Worm (Caenorhabditis elegans) whole organism, L1 larva: ENCODE data around the gene flh-1.

Experiments used
- C16A3.4 ChIP-seq: fragments of 150-350 bp; optimal IDR thresholded peaks from 2 replicates; lab custom pipeline; 2014; ENCODE audit warnings: missing biosample characterization, missing genetic modification characterization
- C34B4.2 ChIP-seq: sonication (generic microtip); optimal IDR thresholded peaks from 2 replicates; lab custom pipeline; 2017; ENCODE audit warnings: mild to moderate bottlenecking, missing genetic modification characterization, missing compliant biosample characterization
- ceh-8 ChIP-seq: fragments of 200-800 bp; sonication (Bioruptor generic); optimal IDR thresholded peaks from 2 replicates; lab custom pipeline; 2018; ENCODE audit warnings: mild to moderate bottlenecking, missing genetic modification characterization, moderate library complexity, missing compliant biosample characterization
- dpl-1 ChIP-seq, 3 experiments: fragments of 150-350 bp in 2 of 3; sonication (generic microtip) in 1 of 3; optimal IDR thresholded peaks; 2 replicates each; lab custom pipeline; 2014 to 2017; ENCODE audit warnings: missing biosample characterization in 3 of 3, missing genetic modification characterization in 3 of 3, missing genetic modification reagents in 3 of 3
- efl-1 ChIP-seq, 4 experiments: fragments of 150-350 bp; optimal IDR thresholded peaks in 3 of 4; peaks in 1 of 4; 1 replicate in 1 of 4; 2 replicates in 3 of 4; lab custom pipeline; 2014; ENCODE audit warnings: missing biosample characterization in 2 of 4, missing genetic modification characterization in 2 of 4, missing genetic modification reagents in 2 of 4
- elt-3 ChIP-seq, 6 experiments: fragments of 150-350 bp in 1 of 6; sonication (generic microtip); optimal IDR thresholded peaks; 2 replicates each; lab custom pipeline; 2017 to 2018; ENCODE audit warnings: missing biosample characterization in 6 of 6, missing genetic modification characterization in 6 of 6, inconsistent platforms in 1 of 6
- hlh-17 ChIP-seq: fragments of 200-800 bp; sonication (Bioruptor generic); optimal IDR thresholded peaks from 2 replicates; lab custom pipeline; 2018; ENCODE audit warnings: missing genetic modification characterization, mild to moderate bottlenecking, missing compliant biosample characterization, moderate library complexity, borderline replicate concordance
- nhr-11 ChIP-seq: fragments of 150-350 bp; optimal IDR thresholded peaks from 2 replicates; lab custom pipeline; 2014; ENCODE audit warnings: missing biosample characterization, missing genetic modification characterization
- nhr-237 ChIP-seq: fragments of 150-350 bp; optimal IDR thresholded peaks from 2 replicates; lab custom pipeline; 2014; ENCODE audit warnings: missing biosample characterization, missing genetic modification characterization
- pqm-1 ChIP-seq: sonication (generic microtip); optimal IDR thresholded peaks from 3 replicates; lab custom pipeline; 2017; ENCODE audit warnings: missing biosample characterization, missing genetic modification characterization
- tbx-2 ChIP-seq: sonication (generic microtip); optimal IDR thresholded peaks from 2 replicates; lab custom pipeline; 2016; ENCODE audit warnings: missing genetic modification characterization, missing compliant biosample characterization
- unc-62 ChIP-seq: fragments of 150-350 bp; optimal IDR thresholded peaks from 2 replicates; lab custom pipeline; 2014; ENCODE audit warnings: missing biosample characterization, missing genetic modification reagents, missing genetic modification characterization

- no peak for TF ChIP-seq nhr-237 (tag; lab: Kevin White, UChicago)
- TF ChIP-seq unc-62 = no peak
- TF ChIP-seq ceh-8 (GFP tag; lab: Kevin White, UChicago) = no peak
- TF ChIP-seq efl-1 (optimal IDR thresholded peaks at IDR 0.05; lab: Kevin White, UChicago) = no peak
- no peak for TF ChIP-seq efl-1 (GFP tag; optimal IDR thresholded peaks at IDR 0.05 in 1 of 2; lab: Kevin White, UChicago)
- TF ChIP-seq hlh-17 (GFP tag; lab: Kevin White, UChicago) = no peak
- no peak for TF ChIP-seq pqm-1 (tag; lab: Kevin White, UChicago)
- TF ChIP-seq tbx-2 (tag; lab: Kevin White, UChicago) = no peak
- no peak for TF ChIP-seq dpl-1 (GFP tag; optimal IDR thresholded peaks at IDR 0.05; lab: Kevin White, UChicago)
- TF ChIP-seq elt-3 (tag; optimal IDR thresholded peaks at IDR 0.05; lab: Kevin White, UChicago) = no peak
- no peak for TF ChIP-seq C16A3.4 (tag; lab: Kevin White, UChicago)
- TF ChIP-seq C34B4.2 (tag; lab: Kevin White, UChicago) = no peak
- TF ChIP-seq nhr-11 (tag; lab: Kevin White, UChicago) = no peak
Observed at ce11 chrIV:9304617-9305016, 40.5 kb upstream of the flh-1 start, which contains the start of gene F49C12.5.
